Fruit fly (Drosophila melanogaster) whole organism, adult: ENCODE results near the gene CG14851.
A peak's percentile ranks its signal among the peaks of the same experiment; 100 is the strongest.

Source experiments
- CG11617 ChIP-seq: fragments of 200-800 bp; sonication (Bioruptor generic); optimal IDR thresholded peaks from 2 replicates; lab custom pipeline; 2017; ENCODE audit warnings: mild to moderate bottlenecking, missing biosample characterization, missing genetic modification reagents, missing genetic modification characterization
- CG1620 ChIP-seq: fragments of 200-800 bp; sonication (Bioruptor generic); optimal IDR thresholded peaks from 2 replicates; lab custom pipeline; 2016; ENCODE audit warnings: missing biosample characterization, missing genetic modification characterization
- CG33017 ChIP-seq: fragments of 200-800 bp; sonication (Bioruptor generic); optimal IDR thresholded peaks from 2 replicates; lab custom pipeline; 2018; ENCODE audit warnings: missing biosample characterization, mild to moderate bottlenecking, missing genetic modification characterization, moderate library complexity
- Crg-1 ChIP-seq: fragments of 200-800 bp; sonication (Bioruptor generic); optimal IDR thresholded peaks from 2 replicates; lab custom pipeline; 2016; ENCODE audit warnings: missing biosample characterization, missing genetic modification characterization
- Mnt ChIP-seq: fragments of 200-800 bp; sonication (Bioruptor generic); optimal IDR thresholded peaks from 2 replicates; lab custom pipeline; 2016; ENCODE audit warnings: missing biosample characterization, mild to moderate bottlenecking, missing genetic modification characterization
- bab1 ChIP-seq: fragments of 200-800 bp; sonication (Bioruptor generic); optimal IDR thresholded peaks from 3 replicates; lab custom pipeline; 2019; ENCODE audit warnings: missing biosample characterization, mild to moderate bottlenecking, missing genetic modification characterization, moderate library complexity
- cic ChIP-seq: fragments of 200-800 bp; sonication (Bioruptor generic); optimal IDR thresholded peaks from 2 replicates; lab custom pipeline; 2017; ENCODE audit warnings: missing biosample characterization, mild to moderate bottlenecking, missing genetic modification characterization, moderate library complexity
- kay ChIP-seq: fragments of 200-800 bp; sonication (Bioruptor generic); peaks from one replicate; lab custom pipeline; 2016; ENCODE audit warnings: missing biosample characterization, missing genetic modification characterization, borderline replicate concordance
- pad ChIP-seq: fragments of 200-800 bp; sonication (Bioruptor generic); optimal IDR thresholded peaks from 3 replicates; lab custom pipeline; 2017; ENCODE audit warnings: missing biosample characterization, missing genetic modification characterization, mild to moderate bottlenecking, moderate library complexity, missing genetic modification reagents
- tj ChIP-seq: fragments of 200-800 bp; sonication (Bioruptor generic); optimal IDR thresholded peaks from 3 replicates; lab custom pipeline; 2017; ENCODE audit warnings: missing biosample characterization, mild to moderate bottlenecking, missing genetic modification characterization, moderate library complexity
- toe ChIP-seq: fragments of 200-800 bp; sonication (Bioruptor generic); optimal IDR thresholded peaks from 2 replicates; lab custom pipeline; 2016; ENCODE audit warnings: missing biosample characterization, missing genetic modification characterization

DNA sequence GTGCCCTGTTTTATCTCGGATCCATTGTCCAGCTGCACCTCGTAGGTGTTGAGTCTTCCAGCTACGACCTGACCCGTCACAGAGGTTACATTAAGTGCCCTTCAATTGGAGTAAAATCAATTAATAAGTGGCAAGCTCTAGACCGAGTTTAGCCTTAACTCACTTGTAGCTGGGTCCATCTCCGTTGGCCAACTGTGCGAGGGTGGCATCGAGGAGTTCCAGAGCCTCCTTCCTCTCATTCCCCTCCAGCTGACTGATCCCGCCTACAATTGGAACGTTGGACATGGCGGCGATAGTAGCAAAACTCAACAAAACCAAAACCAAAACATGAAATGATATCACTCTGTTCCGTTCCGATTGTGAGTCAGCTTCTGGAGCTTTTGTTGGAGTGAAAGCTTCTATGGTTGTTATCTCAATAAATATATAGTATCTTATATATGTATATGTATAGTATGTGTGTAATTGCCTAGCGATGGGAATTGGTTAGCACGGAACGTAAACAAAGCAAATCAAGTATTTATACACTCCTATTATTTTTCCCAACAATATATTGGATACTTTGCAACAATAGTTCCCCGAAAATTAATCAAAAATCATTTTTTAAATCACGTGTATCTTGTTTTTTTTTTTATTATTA lies 6.5 kb downstream of the CG14851 start, which contains the start of gene CG8066:
- TF ChIP-seq CG1620 (no peak), bab1 (GFP tag; lab: Kevin White, UChicago) (no peak), Crg-1 (no peak), CG11617 (GFP tag; lab: Kevin White, UChicago) (peak; percentile 42), kay (GFP tag; lab: Kevin White, UChicago) (peak; percentile 98), tj (no peak), Mnt (GFP tag; lab: Kevin White, UChicago) (no peak), CG33017 (tag; lab: Kevin White, UChicago) (peak; percentile 68), cic (GFP tag; lab: Kevin White, UChicago) (peak; percentile 75), pad (no peak), toe (GFP tag; lab: Kevin White, UChicago) (peak; percentile 52)
